Worm (Caenorhabditis elegans) whole organism, L3 larva: Measurements from ENCODE around the gene F54D8.6.

Source experiments
- R02D3.7 ChIP-seq: fragments of 150-350 bp; optimal IDR thresholded peaks from 2 replicates; lab custom pipeline; 2014; ENCODE audit warnings: missing biosample characterization, missing genetic modification characterization
- elt-3 ChIP-seq, 3 experiments: fragments of 150-350 bp in 1 of 3; sonication (generic microtip) in 2 of 3; optimal IDR thresholded peaks; 2 replicates in 2 of 3; 4 replicates in 1 of 3; lab custom pipeline; 2014 to 2017; ENCODE audit warnings: missing biosample characterization in 3 of 3, missing genetic modification characterization in 3 of 3
- mdl-1 ChIP-seq: fragments of 150-350 bp; optimal IDR thresholded peaks from 2 replicates; lab custom pipeline; 2014; ENCODE audit warnings: missing biosample characterization, missing genetic modification characterization

DNA sequence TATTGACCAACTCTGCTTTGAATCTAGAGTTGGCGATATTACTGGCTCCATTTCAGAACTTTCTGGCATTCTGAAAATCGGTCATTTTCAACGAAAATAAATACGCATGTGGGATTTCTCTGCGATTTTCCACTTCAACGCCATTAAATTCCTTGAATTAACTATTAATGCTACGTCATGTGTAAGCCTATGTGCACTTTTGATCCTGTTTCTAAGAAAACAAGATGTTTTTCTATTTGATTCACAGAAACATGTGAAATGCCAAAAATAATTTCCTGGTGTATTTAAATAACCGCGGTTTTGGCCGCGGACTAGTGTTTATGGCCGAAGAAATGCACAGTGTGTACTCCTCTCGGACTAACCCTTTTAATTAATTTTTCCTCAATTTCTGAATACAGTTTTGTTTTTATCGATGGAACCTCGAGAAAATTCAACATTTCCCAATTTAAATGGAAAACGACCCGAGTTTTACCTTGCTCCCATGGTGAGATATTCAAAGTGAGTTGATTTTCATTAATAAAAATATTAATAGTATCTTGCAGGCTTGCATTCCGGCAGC lies 34.0 kb upstream of the F54D8.6 start, which contains the start of the genes C45G9.11 and C45G9.2:
- no peak for TF ChIP-seq R02D3.7 (tag; lab: Kevin White, UChicago)
- no peak for TF ChIP-seq elt-3 (tag; optimal IDR thresholded peaks at IDR 0.05; lab: Kevin White, UChicago)
- no peak for TF ChIP-seq mdl-1 (tag; lab: Kevin White, UChicago)
